Worm (Caenorhabditis elegans): ENCODE measurements around the gene F09E5.3.

DNA sequence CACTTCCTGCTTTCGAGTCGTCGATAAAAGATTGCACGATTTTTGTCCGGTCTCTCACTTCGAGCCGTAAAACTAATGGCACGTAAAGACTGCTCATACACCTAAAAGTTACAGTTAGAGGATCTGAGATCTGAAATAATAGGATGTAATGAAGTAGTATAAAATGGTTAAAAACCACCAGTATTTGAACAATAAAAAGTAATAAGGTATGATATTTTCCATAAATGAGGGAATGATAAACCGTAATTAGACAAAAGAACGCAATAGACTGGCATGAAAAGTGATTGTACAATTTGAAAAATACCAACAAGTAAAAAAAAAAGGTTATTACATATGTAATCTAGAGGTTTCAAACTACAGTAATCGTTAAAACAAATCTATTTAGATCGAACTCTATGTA, 19.3 kb downstream of the F09E5.3 start, which contains the start of gene brap-2:
- TF ChIP-seq W03F9.2 (tag; optimal IDR thresholded peaks at IDR 0.05) (no peak), dao-5 (tag; optimal IDR thresholded peaks at IDR 0.05) (no peak)

Data from whole organism, L4/young adult.